Worm (Caenorhabditis elegans) whole organism, L4 larva: ENCODE results near the gene ragc-1.

ENCODE experiments used
- F37D6.2 ChIP-seq: sonication (generic microtip); optimal IDR thresholded peaks from 2 replicates; lab custom pipeline; 2016; ENCODE audit warnings: mild to moderate bottlenecking, missing genetic modification characterization, missing compliant biosample characterization
- Y48G9A.11 ChIP-seq: fragments of 200-800 bp; sonication (Bioruptor generic); IDR thresholded peaks from 2 replicates; pipeline ENCODE4 v1.3.6; 2022; ENCODE audit warnings: missing genetic modification reagents, missing genetic modification characterization, missing compliant biosample characterization
- aha-1 ChIP-seq: fragments of 150-350 bp; peaks from one replicate; lab custom pipeline; 2014; ENCODE audit warnings: missing biosample characterization, missing genetic modification characterization
- ama-1 ChIP-seq: fragments of 150-350 bp; optimal IDR thresholded peaks from 2 replicates; lab custom pipeline; 2014; ENCODE audit warnings: inconsistent platforms, mixed read lengths
- ceh-20 ChIP-seq: fragments of 200-800 bp; sonication (Bioruptor generic); IDR thresholded peaks from 2 replicates; pipeline ENCODE4 v1.3.6; 2022; ENCODE audit warnings: missing genetic modification reagents, missing genetic modification characterization, missing compliant biosample characterization
- ceh-28 ChIP-seq: fragments of 150-350 bp; optimal IDR thresholded peaks from 2 replicates; lab custom pipeline; 2014; ENCODE audit warnings: missing biosample characterization, missing genetic modification reagents, missing genetic modification characterization
- ceh-32 ChIP-seq: sonication (generic microtip); optimal IDR thresholded peaks from 2 replicates; lab custom pipeline; 2016; ENCODE audit warnings: mild to moderate bottlenecking, missing genetic modification characterization, missing compliant biosample characterization; ENCODE audit not compliant: poor library complexity
- ceh-44 ChIP-seq: fragments of 200-800 bp; sonication (Bioruptor generic); IDR thresholded peaks from 2 replicates; pipeline ENCODE4 v1.3.6; 2022; ENCODE audit warnings: missing genetic modification reagents, missing genetic modification characterization, missing compliant biosample characterization
- daf-16 ChIP-seq, 3 experiments: sonication (generic microtip); optimal IDR thresholded peaks; 2 replicates each; lab custom pipeline; 2016 to 2017; ENCODE audit warnings: missing genetic modification characterization in 3 of 3, missing genetic modification reagents in 3 of 3, mild to moderate bottlenecking in 2 of 3, missing compliant biosample characterization in 2 of 3, missing biosample characterization in 1 of 3, moderate library complexity in 1 of 3
- dmd-6 ChIP-seq: fragments of 200-800 bp; sonication (Bioruptor generic); IDR thresholded peaks from 2 replicates; pipeline ENCODE4 v1.3.6; 2022; ENCODE audit warnings: missing genetic modification reagents, missing genetic modification characterization, missing compliant biosample characterization
- dmd-8 ChIP-seq: fragments of 200-800 bp; sonication (Bioruptor generic); IDR thresholded peaks from 2 replicates; pipeline ENCODE4 v1.3.6; 2022; ENCODE audit warnings: missing genetic modification characterization, missing compliant biosample characterization
- dmd-9 ChIP-seq: fragments of 200-800 bp; sonication (Bioruptor generic); IDR thresholded peaks from 2 replicates; pipeline ENCODE4 v1.3.6; 2022; ENCODE audit warnings: missing genetic modification reagents, missing genetic modification characterization, missing compliant biosample characterization
- dpl-1 ChIP-seq: fragments of 150-350 bp; optimal IDR thresholded peaks from 2 replicates; lab custom pipeline; 2014; ENCODE audit warnings: missing biosample characterization, missing genetic modification reagents, missing genetic modification characterization
- dve-1 ChIP-seq: sonication (generic microtip); optimal IDR thresholded peaks from 2 replicates; lab custom pipeline; 2017; ENCODE audit warnings: antibody characterized with exemption, mild to moderate bottlenecking, missing genetic modification characterization, missing compliant biosample characterization; ENCODE audit not compliant: insufficient read depth
- egl-27 ChIP-seq: sonication (generic microtip); optimal IDR thresholded peaks from 3 replicates; lab custom pipeline; 2017; ENCODE audit warnings: missing biosample characterization, missing genetic modification reagents, missing genetic modification characterization
- egl-43 ChIP-seq: fragments of 200-800 bp; sonication (Bioruptor generic); IDR thresholded peaks from 2 replicates; pipeline ENCODE4 v1.3.6; 2022; ENCODE audit warnings: missing genetic modification reagents, missing genetic modification characterization, missing compliant biosample characterization
- fkh-10 ChIP-seq: fragments of 150-350 bp; optimal IDR thresholded peaks from 2 replicates; lab custom pipeline; 2014; ENCODE audit warnings: missing biosample characterization, missing genetic modification reagents, missing genetic modification characterization
- gei-8 ChIP-seq: fragments of 200-800 bp; sonication (Bioruptor generic); optimal IDR thresholded peaks from 2 replicates; lab custom pipeline; 2018; ENCODE audit warnings: mild to moderate bottlenecking, missing genetic modification characterization, missing compliant biosample characterization
- hlh-11 ChIP-seq: fragments of 200-800 bp; sonication (Bioruptor generic); optimal IDR thresholded peaks from 2 replicates; lab custom pipeline; 2018; ENCODE audit warnings: mild to moderate bottlenecking, missing genetic modification characterization, missing compliant biosample characterization
- hlh-30 ChIP-seq: sonication (generic microtip); optimal IDR thresholded peaks from 2 replicates; lab custom pipeline; 2017; ENCODE audit warnings: antibody characterized with exemption, mild to moderate bottlenecking, missing genetic modification characterization, missing compliant biosample characterization; ENCODE audit not compliant: insufficient read depth
- hmg-1.1 ChIP-seq: fragments of 200-800 bp; sonication (Bioruptor generic); IDR thresholded peaks from 2 replicates; pipeline ENCODE4 v1.3.6; 2022; ENCODE audit warnings: missing genetic modification reagents, missing genetic modification characterization, missing compliant biosample characterization
- lim-7 ChIP-seq: fragments of 200-800 bp; sonication (Bioruptor generic); IDR thresholded peaks from 2 replicates; pipeline ENCODE4 v1.3.6; 2022; ENCODE audit warnings: missing genetic modification characterization, missing compliant biosample characterization
- lsy-2 ChIP-seq, 2 experiments: fragments of 150-350 bp in 1 of 2; sonication (generic microtip) in 1 of 2; optimal IDR thresholded peaks; 2 replicates each; lab custom pipeline; 2014 to 2017; ENCODE audit warnings: missing biosample characterization in 2 of 2, missing genetic modification characterization in 2 of 2
- madf-9 ChIP-seq: fragments of 200-800 bp; sonication (Bioruptor generic); conservative IDR thresholded peaks from 2 replicates; pipeline ENCODE4 v1.3.6; 2022; ENCODE audit warnings: missing genetic modification reagents, missing genetic modification characterization, missing compliant biosample characterization
- mep-1 ChIP-seq: fragments of 150-350 bp; sonication (generic microtip); optimal IDR thresholded peaks from 3 replicates; lab custom pipeline; 2014; ENCODE audit warnings: missing biosample characterization, missing genetic modification characterization
- mxl-3 ChIP-seq: fragments of 200-800 bp; sonication (Bioruptor generic); optimal IDR thresholded peaks from 2 replicates; lab custom pipeline; 2018; ENCODE audit warnings: mild to moderate bottlenecking, missing genetic modification characterization, missing compliant biosample characterization
- nhr-11 ChIP-seq: fragments of 150-350 bp; optimal IDR thresholded peaks from 2 replicates; lab custom pipeline; 2014; ENCODE audit warnings: missing biosample characterization, missing genetic modification characterization
- nhr-28 ChIP-seq: fragments of 150-350 bp; optimal IDR thresholded peaks from 2 replicates; lab custom pipeline; 2014; ENCODE audit warnings: missing biosample characterization, missing genetic modification characterization
- nhr-48 ChIP-seq: sonication (generic microtip); optimal IDR thresholded peaks from 2 replicates; lab custom pipeline; 2016; ENCODE audit warnings: mild to moderate bottlenecking, missing genetic modification characterization, missing compliant biosample characterization
- nhr-6 ChIP-seq: fragments of 150-350 bp; optimal IDR thresholded peaks from 2 replicates; lab custom pipeline; 2014; ENCODE audit warnings: missing biosample characterization, missing genetic modification characterization
- pqm-1 ChIP-seq: sonication (generic microtip); optimal IDR thresholded peaks from 2 replicates; lab custom pipeline; 2017; ENCODE audit warnings: missing biosample characterization, missing genetic modification characterization
- rbr-2 ChIP-seq: sonication (generic microtip); optimal IDR thresholded peaks from 2 replicates; lab custom pipeline; 2016; ENCODE audit warnings: missing genotype, missing genetic modification characterization, missing compliant biosample characterization
- set-16 ChIP-seq: fragments of 200-800 bp; sonication (Bioruptor generic); IDR thresholded peaks from 2 replicates; pipeline ENCODE4 v1.3.6; 2022; ENCODE audit warnings: missing genetic modification reagents, missing genetic modification characterization, missing compliant biosample characterization
- skn-1 ChIP-seq: fragments of 150-350 bp; optimal IDR thresholded peaks from 2 replicates; lab custom pipeline; 2014; ENCODE audit warnings: missing biosample characterization, missing genetic modification characterization
- snpc-4 ChIP-seq: fragments of 150-350 bp; optimal IDR thresholded peaks from 2 replicates; lab custom pipeline; 2014; ENCODE audit warnings: missing biosample characterization, missing genetic modification characterization
- unc-39 ChIP-seq: sonication (generic microtip); optimal IDR thresholded peaks from 2 replicates; lab custom pipeline; 2017; ENCODE audit warnings: missing biosample characterization, missing genetic modification characterization

ragc-1 gene

DNA sequence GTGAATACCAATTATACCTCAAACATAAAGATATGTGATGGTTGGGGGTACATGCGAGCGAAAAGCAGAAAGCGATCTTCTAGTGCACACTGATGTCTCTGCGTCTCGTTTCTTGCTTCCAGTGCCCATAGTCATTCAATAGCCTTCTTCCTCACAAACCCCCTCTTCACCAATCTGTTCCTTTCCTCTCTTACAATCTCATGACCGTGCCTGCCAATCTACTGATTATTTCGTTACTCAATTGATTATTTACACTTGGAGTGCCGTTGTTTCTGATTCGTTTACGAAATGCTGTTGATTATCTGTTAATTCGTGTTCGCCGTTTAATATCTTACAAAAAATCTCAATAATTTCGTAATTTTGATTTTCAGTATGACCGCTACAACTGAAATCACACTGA is 19.9 kb downstream of the ragc-1 start (continued):
- TF ChIP-seq daf-16 (GFP tag; optimal IDR thresholded peaks at IDR 0.05; lab: Kevin White, UChicago): no peak
- TF ChIP-seq daf-16 (tag; optimal IDR thresholded peaks at IDR 0.05; lab: Kevin White, UChicago): peak; percentile 25
- TF ChIP-seq hlh-11: peak; percentile 17
- TF ChIP-seq ama-1: no peak
- no peak for TF ChIP-seq lim-7
- no peak for TF ChIP-seq snpc-4
- no peak for TF ChIP-seq ceh-32 (tag; lab: Kevin White, UChicago)
- no peak for TF ChIP-seq mep-1
- TF ChIP-seq pqm-1 (tag; lab: Kevin White, UChicago): no peak
- no peak for TF ChIP-seq madf-9
- TF ChIP-seq hmg-1.1 (GFP tag; lab: Robert Waterston, UW): no peak
- TF ChIP-seq hlh-30 (tag; lab: Kevin White, UChicago): peak; percentile 5
- no peak for TF ChIP-seq nhr-48

DNA sequence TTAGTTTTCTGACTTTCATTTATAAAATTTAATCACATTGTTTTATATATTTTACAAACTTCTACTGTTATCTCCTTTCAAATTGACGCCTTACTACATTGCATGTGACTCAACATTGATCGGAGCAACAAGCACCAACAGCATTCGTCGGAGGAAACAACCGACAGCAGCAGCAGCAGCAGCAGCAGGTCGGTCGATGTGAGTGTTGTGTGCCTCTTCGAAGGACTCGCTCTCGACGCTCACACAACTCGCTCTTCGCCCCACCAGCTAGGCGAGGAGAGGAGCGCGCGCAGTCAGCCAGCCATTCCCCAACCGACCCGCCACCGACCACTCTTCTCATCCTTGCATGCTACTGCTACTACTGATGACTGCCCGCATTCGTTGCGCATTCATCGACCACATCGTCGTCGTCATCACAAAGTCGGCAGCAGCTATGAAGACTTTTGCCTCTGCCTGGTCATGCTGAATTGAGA is 20.8 kb downstream of the ragc-1 start, which contains the start of gene F12F6.1:
F12F6.1 (plus strand) TSS at position 51 of the 473 bp plus-strand sequence.
- peak; percentile 48 for TF ChIP-seq hlh-11
- 0 out of 2 replicates have a peak, but pooled peaks have one; percentile 42 for TF ChIP-seq ceh-20
- peak; percentile 27; the same call in 1 of the 2 replicates for TF ChIP-seq hmg-1.1 (GFP tag; lab: Robert Waterston, UW)
- TF ChIP-seq egl-43 (GFP tag; lab: Robert Waterston, UW): peak; percentile 84
- 0 out of 2 replicates have a peak, but pooled peaks have one; percentile 11 for TF ChIP-seq dmd-9
- peak; percentile 10 for TF ChIP-seq mxl-3 (GFP tag; lab: Kevin White, UChicago)
- TF ChIP-seq skn-1 (tag; lab: Kevin White, UChicago): no peak
- TF ChIP-seq nhr-11: no peak
- TF ChIP-seq ceh-44 (GFP tag; lab: Robert Waterston, UW): 0 out of 2 replicates have a peak, but pooled peaks have one; percentile 14
- TF ChIP-seq daf-16 (GFP tag; optimal IDR thresholded peaks at IDR 0.05; lab: Kevin White, UChicago): no peak
- TF ChIP-seq daf-16 (tag; optimal IDR thresholded peaks at IDR 0.05; lab: Kevin White, UChicago): peak; percentile 45
- 0 out of 2 replicates have a peak, but pooled peaks have one; percentile 44 for TF ChIP-seq Y48G9A.11 (GFP tag; lab: Robert Waterston, UW)
- TF ChIP-seq gei-8 (GFP tag; lab: Kevin White, UChicago): no peak
- TF ChIP-seq nhr-6 (tag; lab: Kevin White, UChicago): peak; percentile 30
- TF ChIP-seq ceh-28 (tag; lab: Kevin White, UChicago): no peak
- TF ChIP-seq dmd-8 (GFP tag; lab: Robert Waterston, UW): 0 out of 2 replicates have a peak, but pooled peaks have one; percentile 53
- peak; percentile 95 for TF ChIP-seq set-16 (GFP tag; lab: Robert Waterston, UW)
- TF ChIP-seq dmd-6 (GFP tag; lab: Robert Waterston, UW): 0 out of 2 replicates have a peak, but pooled peaks have one; percentile 18
- peak; percentile 38 for TF ChIP-seq mep-1
- TF ChIP-seq hlh-30 (tag; lab: Kevin White, UChicago): peak; percentile 60
- peak; percentile 33 for TF ChIP-seq F37D6.2 (tag; lab: Kevin White, UChicago)
- no peak for TF ChIP-seq egl-27

DNA sequence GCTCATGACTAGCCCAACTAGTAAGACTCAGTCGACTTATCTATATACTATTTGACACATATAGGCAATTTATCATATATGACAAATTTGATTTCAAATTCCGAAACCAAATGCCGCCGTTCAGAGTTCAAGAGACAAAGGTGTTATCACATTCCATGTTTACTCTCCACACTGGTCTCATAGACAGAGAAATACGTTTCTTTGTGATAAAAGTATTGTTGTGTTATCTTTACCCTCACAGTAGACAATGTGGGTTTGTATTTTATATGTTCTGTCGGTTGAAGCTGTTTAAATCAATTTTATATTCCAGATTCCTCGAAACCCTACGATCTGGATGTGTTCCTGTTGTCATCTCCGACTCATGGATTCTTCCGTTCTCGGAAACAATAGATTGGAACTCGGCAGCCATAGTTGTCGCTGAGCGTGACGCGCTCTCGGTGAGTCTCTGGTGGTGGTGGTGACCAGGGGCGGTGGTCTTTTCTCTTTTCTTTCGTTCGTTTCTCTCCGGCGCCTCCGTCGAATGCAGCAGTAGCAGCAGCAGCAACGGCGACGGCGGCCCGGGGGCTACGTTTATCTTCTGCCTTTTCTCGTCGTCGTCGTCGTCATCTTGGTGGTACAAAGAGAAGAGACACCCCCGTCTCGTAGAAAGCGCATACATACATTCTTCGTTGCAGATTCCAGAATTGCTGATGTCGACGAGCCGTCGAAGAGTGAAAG is 22.1 kb downstream of the ragc-1 start:
- TF ChIP-seq aha-1: peak; percentile 12
- TF ChIP-seq pqm-1 (tag; lab: Kevin White, UChicago): peak; percentile 78
- peak in 1 of 2 experiments; percentile 2 for TF ChIP-seq daf-16 (GFP tag; optimal IDR thresholded peaks at IDR 0.05; lab: Kevin White, UChicago)
- TF ChIP-seq daf-16 (tag; optimal IDR thresholded peaks at IDR 0.05; lab: Kevin White, UChicago): peak; percentile 68
- TF ChIP-seq ceh-44 (GFP tag; lab: Robert Waterston, UW): no peak
- no peak for TF ChIP-seq unc-39 (tag; lab: Kevin White, UChicago)
- peak; percentile 41 for TF ChIP-seq dve-1 (tag; lab: Kevin White, UChicago)
- TF ChIP-seq hlh-11: peak; percentile 9
- no peak for TF ChIP-seq dpl-1
- peak; percentile 84 for TF ChIP-seq set-16 (GFP tag; lab: Robert Waterston, UW)
- TF ChIP-seq nhr-28 (tag; lab: Kevin White, UChicago): peak; percentile 58
- TF ChIP-seq gei-8 (GFP tag; lab: Kevin White, UChicago): no peak
- no peak for TF ChIP-seq rbr-2 (tag; lab: Kevin White, UChicago)
- 0 out of 2 replicates have a peak, but pooled peaks have one; percentile 24 for TF ChIP-seq egl-43 (GFP tag; lab: Robert Waterston, UW)
- TF ChIP-seq fkh-10 (GFP tag; lab: Kevin White, UChicago): no peak
- TF ChIP-seq mxl-3 (GFP tag; lab: Kevin White, UChicago): no peak
- TF ChIP-seq lsy-2 (tag; optimal IDR thresholded peaks at IDR 0.05; lab: Kevin White, UChicago): no peak
- TF ChIP-seq ceh-28 (tag; lab: Kevin White, UChicago): no peak
